Worm (Caenorhabditis elegans) whole organism, early embryonic: ENCODE measurements around the gene txt-5.

ENCODE experiments used
- B0310.2 ChIP-seq: sonication (generic microtip); optimal IDR thresholded peaks from 2 replicates; lab custom pipeline; 2016; ENCODE audit warnings: mild to moderate bottlenecking, missing genetic modification characterization, missing compliant biosample characterization
- F13C5.2 ChIP-seq: sonication (generic microtip); optimal IDR thresholded peaks from 2 replicates; lab custom pipeline; 2017; ENCODE audit warnings: mild to moderate bottlenecking, missing genetic modification characterization, inconsistent platforms, missing compliant biosample characterization
- aly-1 ChIP-seq: sonication (generic microtip); optimal IDR thresholded peaks from 2 replicates; lab custom pipeline; 2016; ENCODE audit warnings: missing genetic modification characterization, missing compliant biosample characterization
- ama-1 ChIP-seq: fragments of 150-350 bp; optimal IDR thresholded peaks from 2 replicates; lab custom pipeline; 2014
- ceh-13 ChIP-seq: fragments of 200-800 bp; sonication (Bioruptor generic); optimal IDR thresholded peaks from 2 replicates; lab custom pipeline; 2018; ENCODE audit warnings: mild to moderate bottlenecking, missing genetic modification characterization, missing compliant biosample characterization
- ceh-36 ChIP-seq: sonication (generic microtip); optimal IDR thresholded peaks from 2 replicates; lab custom pipeline; 2016; ENCODE audit warnings: missing genetic modification characterization, inconsistent platforms, missing compliant biosample characterization
- ets-7 ChIP-seq: sonication (generic microtip); optimal IDR thresholded peaks from 2 replicates; lab custom pipeline; 2016; ENCODE audit warnings: missing genotype, missing genetic modification characterization, missing compliant biosample characterization
- flt-1 ChIP-seq: fragments of 200-800 bp; sonication (Bioruptor generic); IDR thresholded peaks from 2 replicates; pipeline ENCODE4 v1.3.6; 2022; ENCODE audit warnings: missing genetic modification characterization, missing compliant biosample characterization
- hmbx-1 ChIP-seq: sonication (generic microtip); optimal IDR thresholded peaks from 2 replicates; lab custom pipeline; 2016; ENCODE audit warnings: mild to moderate bottlenecking, missing genetic modification characterization, missing compliant biosample characterization
- hmg-4 ChIP-seq: fragments of 200-800 bp; sonication (Bioruptor generic); optimal IDR thresholded peaks from 2 replicates; lab custom pipeline; 2018; ENCODE audit warnings: mild to moderate bottlenecking, missing genetic modification characterization, missing compliant biosample characterization
- hnd-1 ChIP-seq: sonication (generic microtip); optimal IDR thresholded peaks from 2 replicates; lab custom pipeline; 2016; ENCODE audit warnings: missing genetic modification characterization, missing compliant biosample characterization
- pes-1 ChIP-seq: fragments of 200-800 bp; sonication (Bioruptor generic); IDR thresholded peaks from 2 replicates; pipeline ENCODE4 v1.3.6; 2022; ENCODE audit warnings: missing genetic modification reagents, missing genetic modification characterization, missing compliant biosample characterization
- scrt-1 ChIP-seq: fragments of 200-800 bp; sonication (Bioruptor generic); IDR thresholded peaks from 2 replicates; pipeline ENCODE4 v1.3.6; 2022; ENCODE audit warnings: missing genetic modification characterization, missing compliant biosample characterization
- sea-1 ChIP-seq: fragments of 200-800 bp; sonication (Bioruptor generic); conservative IDR thresholded peaks from 2 replicates; pipeline ENCODE4 v1.3.6; 2022; ENCODE audit warnings: missing genetic modification characterization, missing compliant biosample characterization
- tbx-11 ChIP-seq: fragments of 200-800 bp; sonication (Bioruptor generic); IDR thresholded peaks from 2 replicates; pipeline ENCODE4 v1.3.6; 2022; ENCODE audit warnings: missing genetic modification characterization, missing compliant biosample characterization
- tbx-37 ChIP-seq: fragments of 200-800 bp; sonication (Bioruptor generic); conservative IDR thresholded peaks from 2 replicates; pipeline ENCODE4 v1.3.6; 2022; ENCODE audit warnings: missing genetic modification reagents, missing genetic modification characterization, missing compliant biosample characterization
- tra-4 ChIP-seq: sonication (generic microtip); optimal IDR thresholded peaks from 2 replicates; lab custom pipeline; 2017; ENCODE audit warnings: missing genetic modification characterization, missing compliant biosample characterization

Gene txt-5

DNA sequence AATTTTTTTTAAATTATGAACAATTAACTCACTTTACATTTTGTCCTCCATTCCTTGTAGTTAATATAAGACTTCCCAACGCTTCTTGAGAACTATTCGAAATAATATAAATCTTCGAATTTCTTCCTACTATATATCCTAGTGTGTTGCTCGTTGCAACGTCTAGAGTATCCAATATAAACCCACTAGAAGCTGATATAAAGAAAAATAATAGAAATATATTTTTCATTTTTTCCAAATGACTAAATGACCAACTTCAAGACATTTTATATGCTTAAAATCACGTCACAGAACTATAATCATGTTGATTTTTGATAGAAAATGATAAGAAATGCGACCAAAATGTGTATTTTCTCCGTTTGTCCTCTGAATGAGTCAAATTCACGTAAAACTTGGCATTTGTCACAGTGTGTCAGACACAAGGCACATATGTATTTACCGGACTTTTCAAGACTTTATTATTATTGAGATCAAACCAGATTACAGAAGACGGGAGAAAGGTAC, 26.1 kb upstream of the txt-5 start, which contains the start of gene C37C3.10:
C37C3.10 (minus strand) TSS at position 51 of the 504 bp plus-strand sequence.
- TF ChIP-seq tra-4 (tag; lab: Kevin White, UChicago) = no peak

DNA sequence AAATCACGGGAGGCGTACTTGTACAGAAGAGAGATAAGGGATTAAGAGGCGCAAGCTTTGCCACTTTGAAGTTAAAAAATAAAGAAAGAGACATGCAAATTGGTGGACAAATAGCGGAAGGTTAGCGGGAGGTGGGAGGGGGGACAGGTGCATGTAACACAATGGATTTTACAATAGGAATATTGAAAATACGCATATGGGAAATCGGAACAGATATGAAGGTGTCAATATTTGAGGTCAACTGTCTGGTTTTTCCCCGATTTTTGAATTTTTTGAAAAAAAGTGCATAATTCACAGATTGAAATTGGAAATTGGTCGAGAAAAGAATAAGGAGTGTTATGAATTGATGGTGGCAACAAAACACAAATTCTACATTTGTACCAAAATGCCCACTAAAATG, 24.9 kb upstream of the txt-5 start, which contains the start of gene C37C3.17:
C37C3.17 (minus strand) TSS at position 101 of the 400 bp plus-strand sequence.
- TF ChIP-seq tbx-37 (GFP tag; lab: Robert Waterston, UW) = no peak
- TF ChIP-seq scrt-1 (GFP tag; lab: Robert Waterston, UW) = no peak
- no peak for TF ChIP-seq hnd-1
- no peak for TF ChIP-seq ets-7 (tag; lab: Kevin White, UChicago)
- no peak for TF ChIP-seq pes-1 (GFP tag; lab: Robert Waterston, UW)

DNA sequence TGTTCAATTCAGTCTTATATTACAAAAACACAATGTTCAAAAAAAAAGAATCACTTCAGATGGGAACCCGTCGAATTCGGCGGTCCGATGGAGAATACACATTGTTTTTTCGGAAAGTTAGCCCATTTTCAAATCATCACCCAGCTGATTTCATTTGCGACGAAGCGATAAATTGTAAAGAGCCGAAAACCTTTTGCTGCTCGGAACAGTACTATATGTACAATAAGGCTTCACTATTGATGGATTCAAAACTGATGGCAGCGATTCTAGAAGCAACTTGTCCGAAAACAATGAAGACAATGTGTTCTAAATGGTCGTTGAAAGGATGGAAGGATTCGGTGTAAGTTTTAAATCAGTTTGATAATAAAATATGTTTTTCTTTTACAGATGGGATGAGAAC, 21.0 kb upstream of the txt-5 start, which contains the start of gene C37C3.1:
C37C3.1 (plus strand) TSS at position 33 of the 400 bp plus-strand sequence.
- no peak for TF ChIP-seq aly-1
- no peak for TF ChIP-seq tra-4 (tag; lab: Kevin White, UChicago)
- TF ChIP-seq hmg-4 (GFP tag; lab: Kevin White, UChicago) = no peak
- TF ChIP-seq ceh-36 = no peak
- TF ChIP-seq sea-1 (GFP tag; lab: Robert Waterston, UW) = no peak
- no peak for TF ChIP-seq ceh-13 (GFP tag; lab: Kevin White, UChicago)
- no peak for TF ChIP-seq ets-7 (tag; lab: Kevin White, UChicago)
- no peak for TF ChIP-seq scrt-1 (GFP tag; lab: Robert Waterston, UW)
- TF ChIP-seq tbx-37 (GFP tag; lab: Robert Waterston, UW) = no peak
- no peak for TF ChIP-seq hmbx-1 (tag; lab: Kevin White, UChicago)
- no peak for TF ChIP-seq F13C5.2 (tag; lab: Kevin White, UChicago)
- no peak for TF ChIP-seq tbx-11
- no peak for TF ChIP-seq pes-1 (GFP tag; lab: Robert Waterston, UW)
- TF ChIP-seq flt-1 = no peak
- TF ChIP-seq hnd-1 = no peak
- no peak for TF ChIP-seq ama-1 (lab: Kevin White, UChicago)
- no peak for TF ChIP-seq B0310.2 (tag; lab: Kevin White, UChicago)

DNA sequence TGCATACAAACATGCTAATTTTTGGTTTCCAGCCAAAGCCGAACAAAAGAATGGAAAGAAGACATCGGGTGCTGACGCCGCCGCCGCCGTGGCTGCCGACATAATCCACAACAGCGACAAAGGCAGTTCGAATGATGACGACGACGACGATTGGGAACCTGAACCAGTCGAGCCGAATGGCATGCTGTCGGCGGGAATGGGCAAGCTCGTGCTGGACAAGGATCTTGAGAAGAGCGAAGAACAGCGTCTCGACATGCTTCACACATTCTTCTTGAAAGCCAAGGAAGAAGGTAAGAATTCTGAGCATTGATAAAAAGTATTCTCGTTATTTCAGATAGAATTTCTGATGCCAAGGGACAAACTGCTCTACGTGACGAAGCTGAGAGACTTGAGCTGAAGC, 19.7 kb upstream of the txt-5 start:
- no peak for TF ChIP-seq tbx-37 (GFP tag; lab: Robert Waterston, UW)
- TF ChIP-seq B0310.2 (tag; lab: Kevin White, UChicago) = no peak
- no peak for TF ChIP-seq tbx-11
- no peak for TF ChIP-seq ceh-36
- no peak for TF ChIP-seq hmbx-1 (tag; lab: Kevin White, UChicago)
- TF ChIP-seq pes-1 (GFP tag; lab: Robert Waterston, UW) = no peak

DNA sequence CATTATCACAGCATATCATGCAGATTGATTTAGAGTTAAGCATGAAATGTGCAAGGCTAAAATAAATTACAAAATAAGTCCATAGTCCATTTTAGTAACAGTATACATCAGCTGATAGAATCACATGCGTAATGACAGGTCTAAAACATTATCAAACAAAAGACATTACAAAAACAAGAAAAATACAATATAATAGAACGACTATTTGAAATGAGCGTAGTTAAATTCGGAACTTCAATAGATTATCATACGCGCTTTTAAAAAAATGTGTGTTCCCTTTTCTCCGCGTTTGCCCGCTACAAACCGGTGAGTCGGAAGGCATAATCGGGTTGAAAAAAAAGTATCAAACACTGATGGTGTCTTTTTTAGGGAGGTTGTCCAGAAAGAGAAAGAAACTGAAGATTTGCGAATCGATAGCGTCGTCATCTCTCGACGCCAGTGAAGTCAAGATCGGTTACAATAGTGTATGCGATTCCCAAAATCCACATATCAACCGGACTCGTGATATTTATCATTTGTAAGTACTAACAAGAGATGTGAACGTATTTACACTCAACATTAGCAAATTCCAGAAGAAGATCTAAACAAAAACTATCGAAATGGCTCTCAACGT, 18.6 kb upstream of the txt-5 start, which contains the start of gene C37C3.2:
C37C3.2 (plus strand) TSS at position 563 of the 613 bp plus-strand sequence.
- no peak for TF ChIP-seq flt-1
- TF ChIP-seq F13C5.2 (tag; lab: Kevin White, UChicago) = no peak
- TF ChIP-seq hmbx-1 (tag; lab: Kevin White, UChicago) = no peak
- no peak for TF ChIP-seq hnd-1
- TF ChIP-seq ama-1 (lab: Kevin White, UChicago) = no peak
- no peak for TF ChIP-seq sea-1 (GFP tag; lab: Robert Waterston, UW)
- TF ChIP-seq ets-7 (tag; lab: Kevin White, UChicago) = no peak

DNA sequence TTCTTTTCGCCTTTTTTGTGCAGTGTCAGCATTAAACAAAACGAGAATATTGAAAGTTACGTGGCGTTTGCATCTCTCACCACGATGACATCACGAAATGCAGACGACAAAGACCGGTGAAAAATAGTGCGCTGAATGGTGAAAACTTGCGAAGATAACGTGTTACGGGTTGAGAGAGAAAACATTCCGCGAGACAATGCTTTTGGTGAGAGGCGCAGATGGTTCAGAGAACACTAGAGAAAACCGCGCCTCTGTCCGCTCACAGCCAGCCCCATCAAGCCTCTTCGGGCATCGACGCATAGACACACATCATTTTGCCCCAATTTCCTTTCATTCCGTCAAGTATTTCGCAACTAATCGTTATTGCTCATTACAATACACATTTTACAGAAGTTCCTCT, 17.7 kb upstream of the txt-5 start, which contains the start of the genes C37C3.9 and C37C3.18:
C37C3.9 (minus strand) TSS at position 98 of the 400 bp plus-strand sequence.
C37C3.18 (plus strand) TSS at position 391 of the 400 bp plus-strand sequence.
- TF ChIP-seq pes-1 (GFP tag; lab: Robert Waterston, UW) (no peak), F13C5.2 (tag; lab: Kevin White, UChicago) (peak; percentile 75), hmg-4 (GFP tag; lab: Kevin White, UChicago) (peak; percentile 25)

DNA sequence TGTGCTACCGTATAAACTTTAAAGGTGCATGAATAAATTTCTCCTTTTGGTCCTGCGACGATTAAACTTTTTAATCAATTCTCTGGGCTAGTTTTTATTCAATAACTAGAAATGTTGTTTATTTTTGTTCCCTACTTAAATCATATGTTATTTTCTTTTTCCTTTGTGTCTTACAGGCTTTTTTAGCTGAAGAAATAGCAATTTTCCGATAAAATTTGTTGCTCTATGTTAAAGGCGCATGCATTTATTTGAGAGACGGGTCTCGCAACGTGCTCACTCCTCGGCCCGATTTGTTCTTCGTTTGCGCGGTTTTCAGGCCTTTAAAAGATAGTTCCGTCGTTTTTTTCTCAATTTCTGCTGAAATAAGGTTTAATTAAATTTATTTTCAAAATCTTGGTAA, 17.0 kb upstream of the txt-5 start:
- TF ChIP-seq hmbx-1 (tag; lab: Kevin White, UChicago) (no peak), B0310.2 (tag; lab: Kevin White, UChicago) (no peak), ceh-13 (GFP tag; lab: Kevin White, UChicago) (no peak), ama-1 (lab: Kevin White, UChicago) (no peak), ceh-36 (no peak), hmg-4 (GFP tag; lab: Kevin White, UChicago) (no peak), flt-1 (no peak), hnd-1 (no peak), scrt-1 (GFP tag; lab: Robert Waterston, UW) (no peak), pes-1 (GFP tag; lab: Robert Waterston, UW) (no peak), tbx-37 (GFP tag; lab: Robert Waterston, UW) (no peak), tra-4 (tag; lab: Kevin White, UChicago) (no peak), sea-1 (GFP tag; lab: Robert Waterston, UW) (no peak)

DNA sequence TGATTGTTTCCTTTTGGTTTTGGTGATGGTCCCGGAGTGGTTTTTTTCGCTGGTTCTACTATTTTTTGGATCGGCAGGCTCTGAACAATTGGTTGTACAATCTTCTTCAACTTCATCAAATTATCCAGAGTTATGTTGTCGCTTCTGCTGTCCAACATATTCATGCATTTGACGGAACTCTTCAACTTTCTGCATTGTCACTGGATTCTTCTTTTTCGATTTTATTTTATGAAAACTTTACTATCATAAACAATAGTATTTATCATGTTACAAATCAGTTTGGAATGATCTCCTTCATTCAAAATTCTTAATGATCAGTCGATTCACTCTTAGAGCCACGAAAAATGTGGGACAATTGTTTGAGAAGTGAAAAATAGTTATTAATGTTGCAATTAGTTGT, 15.1 kb upstream of the txt-5 start:
- TF ChIP-seq B0310.2 (tag; lab: Kevin White, UChicago) = no peak
- TF ChIP-seq ceh-13 (GFP tag; lab: Kevin White, UChicago) = no peak
- no peak for TF ChIP-seq aly-1
- no peak for TF ChIP-seq hnd-1
